Worm (Caenorhabditis elegans): ENCODE data around the gene Y54G2A.76.
"Not testable (repeated sequence)": the region's sequence is repeated elsewhere in the genome, so short reads cannot be mapped to it uniquely, and the experiment has no call there.

DNA sequence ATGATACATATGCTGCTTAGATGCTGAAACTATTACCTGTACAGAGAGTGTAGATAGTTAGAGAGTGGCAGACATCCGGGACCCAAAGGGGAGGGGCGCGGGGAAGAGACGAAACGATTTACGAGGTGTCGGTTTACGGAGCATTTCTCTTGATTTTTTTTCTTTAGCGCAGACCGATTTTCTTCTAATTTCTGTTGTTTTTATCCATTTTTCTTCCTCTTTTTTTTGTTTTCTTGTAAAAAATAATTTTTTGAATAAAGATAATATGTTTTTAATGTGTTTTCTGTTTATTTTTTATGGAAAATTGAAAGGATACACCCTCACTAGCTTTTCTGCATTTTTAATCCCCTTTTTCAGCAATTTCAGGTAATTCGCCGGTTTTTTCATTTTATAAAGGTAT, 31.4 kb upstream of the Y54G2A.76 start, which contains the start of gene Y54G2A.72:
- TF ChIP-seq alr-1 (tag; optimal IDR thresholded peaks at IDR 0.05; ENCODE audit: borderline replicate concordance); lin-39 (tag; optimal IDR thresholded peaks at IDR 0.05); unc-98 (GFP tag; IDR thresholded peaks at IDR 0.05); grh-1 (GFP tag; IDR thresholded peaks at IDR 0.05); skn-1 (tag; optimal IDR thresholded peaks at IDR 0.05); nhr-28 (tag; optimal IDR thresholded peaks at IDR 0.05); nhr-77 (tag; optimal IDR thresholded peaks at IDR 0.05): not testable (repeated sequence)
